Worm (Caenorhabditis elegans) whole organism, mixed stage, embryonic: Measurements from ENCODE around the gene bath-36.

ENCODE experiments used
- mep-1 ChIP-seq: fragments of 150-350 bp; optimal IDR thresholded peaks from 2 replicates; lab custom pipeline; 2017; ENCODE audit warnings: missing biosample characterization, missing genetic modification reagents, missing genetic modification characterization, inconsistent platforms
- unc-62 ChIP-seq: fragments of 150-350 bp; optimal IDR thresholded peaks from 2 replicates; lab custom pipeline; 2014; ENCODE audit warnings: missing biosample characterization, missing genetic modification reagents, missing genetic modification characterization

DNA sequence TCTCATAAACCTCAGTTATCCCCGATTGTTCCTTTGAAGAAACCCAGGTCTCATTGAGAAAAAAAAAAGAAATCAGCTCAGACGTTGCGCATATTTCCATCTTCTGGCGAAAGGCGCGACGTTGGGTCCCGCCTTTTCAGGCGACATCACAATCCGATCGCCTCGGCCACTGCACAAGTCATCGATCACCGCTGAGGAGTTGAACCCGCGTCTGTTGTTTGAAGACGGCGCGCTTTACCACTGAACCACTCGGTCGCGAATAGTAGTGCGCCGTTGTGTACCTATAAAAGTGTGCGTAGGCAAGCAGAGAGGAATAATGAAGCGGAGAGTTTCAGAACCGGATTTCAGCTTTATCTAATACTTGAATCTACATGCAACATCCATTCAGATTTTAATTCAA, 3.2 kb downstream of the bath-36 start, which contains the start of gene Y75B12B.11:
- TF ChIP-seq mep-1 (tag; lab: Kevin White, UChicago) (peak; percentile 47), unc-62 (GFP tag; lab: Kevin White, UChicago) (peak; percentile 24)
